Worm (Caenorhabditis elegans): ENCODE results near the gene F16G10.6.

F16G10.6 gene

DNA sequence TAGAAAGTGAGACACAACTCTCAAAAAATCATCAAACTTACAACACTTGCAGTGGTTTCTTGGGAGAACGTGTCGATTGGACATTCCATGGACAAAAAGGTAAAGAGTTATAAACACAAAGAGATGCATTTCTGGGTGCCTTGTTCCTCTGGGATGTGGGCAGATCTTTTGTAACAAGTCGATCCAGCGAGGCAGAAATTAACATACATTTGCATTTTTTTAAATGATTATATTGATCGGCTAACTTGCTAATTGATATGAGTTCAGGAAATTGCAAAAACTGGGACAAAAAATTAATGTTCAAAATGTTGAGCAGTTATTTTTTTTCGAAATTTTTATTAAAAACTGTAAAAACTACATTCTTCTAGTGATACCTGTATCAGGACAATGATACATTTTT is at the start of gene F16G10.6:
Gene F16G10.6, minus strand, starts transcription at position 101 of the 400 bp plus-strand sequence.
- TF ChIP-seq cog-1 (tag; optimal IDR thresholded peaks at IDR 0.05) (no peak), tab-1 (GFP tag; IDR thresholded peaks at IDR 0.05) (no peak), flt-1 (GFP tag; IDR thresholded peaks at IDR 0.05) (no peak), ztf-23 (GFP tag; IDR thresholded peaks at IDR 0.05) (no peak), ztf-29 (GFP tag; IDR thresholded peaks at IDR 0.05) (no peak), med-1 (GFP tag; optimal IDR thresholded peaks at IDR 0.05; ENCODE audit: insufficient read depth) (no peak), klf-2 (GFP tag; conservative IDR thresholded peaks at IDR 0.05) (no peak), ref-1 (GFP tag; conservative IDR thresholded peaks at IDR 0.05) (no peak), T22C8.4 (GFP tag; IDR thresholded peaks at IDR 0.05) (no peak)

ce11 chrII:2422427-2422826 is 44.8 kb upstream of the F16G10.6 start:
- TF ChIP-seq klf-2 (GFP tag; conservative IDR thresholded peaks at IDR 0.05) (no peak), tab-1 (GFP tag; IDR thresholded peaks at IDR 0.05) (no peak), med-1 (GFP tag; optimal IDR thresholded peaks at IDR 0.05; ENCODE audit: insufficient read depth) (no peak), T22C8.4 (GFP tag; IDR thresholded peaks at IDR 0.05) (no peak), ztf-23 (GFP tag; IDR thresholded peaks at IDR 0.05) (no peak), cog-1 (tag; optimal IDR thresholded peaks at IDR 0.05) (no peak), flt-1 (GFP tag; IDR thresholded peaks at IDR 0.05) (no peak), ref-1 (GFP tag; conservative IDR thresholded peaks at IDR 0.05) (no peak), ztf-29 (GFP tag; IDR thresholded peaks at IDR 0.05) (no peak)

DNA sequence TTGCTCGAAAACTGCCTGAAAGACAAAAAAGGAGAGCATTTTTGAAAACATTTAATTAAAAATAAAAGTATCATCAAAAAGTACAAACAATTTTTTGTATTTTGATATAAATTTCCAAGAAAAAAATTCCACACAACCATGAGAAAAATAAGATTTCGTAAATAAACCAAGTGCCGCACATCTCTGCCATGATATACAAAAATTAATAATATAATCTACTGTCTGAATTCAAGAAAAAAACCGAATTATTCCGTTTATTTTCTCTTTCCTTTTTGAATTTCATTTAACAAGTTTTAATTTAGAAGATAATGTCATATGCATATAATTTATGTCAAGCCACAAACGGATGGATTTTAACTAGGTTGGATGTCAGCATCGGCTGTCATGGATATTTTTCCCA is 44.3 kb upstream of the F16G10.6 start, which contains the start of gene F42G2.2:
Gene F42G2.2, plus strand, starts transcription at position 301 of the 400 bp plus-strand sequence.
- no peak for TF ChIP-seq med-1 (GFP tag; optimal IDR thresholded peaks at IDR 0.05; ENCODE audit: insufficient read depth)
- no peak for TF ChIP-seq ztf-23 (GFP tag; IDR thresholded peaks at IDR 0.05)
- TF ChIP-seq tab-1 (GFP tag; IDR thresholded peaks at IDR 0.05) = no peak
- no peak for TF ChIP-seq T22C8.4 (GFP tag; IDR thresholded peaks at IDR 0.05)
- no peak for TF ChIP-seq klf-2 (GFP tag; conservative IDR thresholded peaks at IDR 0.05)
- no peak for TF ChIP-seq cog-1 (tag; optimal IDR thresholded peaks at IDR 0.05)
- no peak for TF ChIP-seq ztf-29 (GFP tag; IDR thresholded peaks at IDR 0.05)
- no peak for TF ChIP-seq flt-1 (GFP tag; IDR thresholded peaks at IDR 0.05)
- TF ChIP-seq ref-1 (GFP tag; conservative IDR thresholded peaks at IDR 0.05) = no peak

- TF ChIP-seq flt-1 (GFP tag; IDR thresholded peaks at IDR 0.05) (no peak), ref-1 (GFP tag; conservative IDR thresholded peaks at IDR 0.05) (no peak), tab-1 (GFP tag; IDR thresholded peaks at IDR 0.05) (no peak), T22C8.4 (GFP tag; IDR thresholded peaks at IDR 0.05) (no peak), ztf-29 (GFP tag; IDR thresholded peaks at IDR 0.05) (no peak)
Observed at ce11 chrII:2421185-2421584, 43.5 kb upstream of the F16G10.6 start.

ce11 chrII:2420685-2421084 is 43.0 kb upstream of the F16G10.6 start:
- no peak for TF ChIP-seq T22C8.4 (GFP tag; IDR thresholded peaks at IDR 0.05)
- TF ChIP-seq ztf-29 (GFP tag; IDR thresholded peaks at IDR 0.05) = no peak
- no peak for TF ChIP-seq cog-1 (tag; optimal IDR thresholded peaks at IDR 0.05)
- no peak for TF ChIP-seq ztf-23 (GFP tag; IDR thresholded peaks at IDR 0.05)
- no peak for TF ChIP-seq klf-2 (GFP tag; conservative IDR thresholded peaks at IDR 0.05)
- TF ChIP-seq med-1 (GFP tag; optimal IDR thresholded peaks at IDR 0.05; ENCODE audit: insufficient read depth) = no peak
- no peak for TF ChIP-seq tab-1 (GFP tag; IDR thresholded peaks at IDR 0.05)
- TF ChIP-seq ref-1 (GFP tag; conservative IDR thresholded peaks at IDR 0.05) = no peak
- no peak for TF ChIP-seq flt-1 (GFP tag; IDR thresholded peaks at IDR 0.05)

ce11 chrII:2418836-2419235 is 41.2 kb upstream of the F16G10.6 start, which contains the start of gene fbxc-20:
TSS of gene fbxc-20 (plus strand) at chrII:2419136.
- TF ChIP-seq med-1 (GFP tag; optimal IDR thresholded peaks at IDR 0.05; ENCODE audit: insufficient read depth) = no peak
- no peak for TF ChIP-seq tab-1 (GFP tag; IDR thresholded peaks at IDR 0.05)
- no peak for TF ChIP-seq klf-2 (GFP tag; conservative IDR thresholded peaks at IDR 0.05)
- TF ChIP-seq ztf-29 (GFP tag; IDR thresholded peaks at IDR 0.05) = no peak
- no peak for TF ChIP-seq ref-1 (GFP tag; conservative IDR thresholded peaks at IDR 0.05)
- TF ChIP-seq flt-1 (GFP tag; IDR thresholded peaks at IDR 0.05) = no peak
- no peak for TF ChIP-seq T22C8.4 (GFP tag; IDR thresholded peaks at IDR 0.05)
- TF ChIP-seq cog-1 (tag; optimal IDR thresholded peaks at IDR 0.05) = no peak
- TF ChIP-seq ztf-23 (GFP tag; IDR thresholded peaks at IDR 0.05) = no peak

- TF ChIP-seq cog-1 (tag; optimal IDR thresholded peaks at IDR 0.05) (no peak), ztf-23 (GFP tag; IDR thresholded peaks at IDR 0.05) (no peak), ztf-29 (GFP tag; IDR thresholded peaks at IDR 0.05) (no peak), flt-1 (GFP tag; IDR thresholded peaks at IDR 0.05) (no peak)
Observed at ce11 chrII:2417889-2418288, 40.2 kb upstream of the F16G10.6 start, which contains the start of the genes F42G2.5 and F42G2.7. TSS of gene F42G2.5 (minus strand) at chrII:2417989. TSS of gene F42G2.7 (plus strand) at chrII:2418158.

DNA sequence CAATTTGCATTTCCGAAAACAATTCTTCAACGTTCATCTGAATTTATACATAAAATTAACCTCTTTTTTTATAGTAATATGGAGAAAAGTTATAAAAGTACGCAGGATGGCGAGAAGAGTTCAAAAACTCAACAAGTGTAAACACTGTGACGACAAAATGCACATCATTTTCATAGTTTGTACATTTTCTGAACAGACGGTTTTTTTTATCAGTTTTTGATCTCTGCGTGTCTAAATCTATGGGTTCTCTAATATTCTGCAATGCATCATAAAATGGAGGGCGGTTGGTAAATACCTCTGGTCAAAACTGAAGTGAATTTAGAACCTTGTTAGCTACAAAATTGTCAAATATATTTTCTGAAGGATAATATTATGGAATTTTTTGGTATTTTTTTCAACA is 37.8 kb upstream of the F16G10.6 start, which contains the start of gene fbxa-4:
Gene fbxa-4, minus strand, starts transcription at position 93 of the 400 bp plus-strand sequence.
- no peak for TF ChIP-seq ref-1 (GFP tag; conservative IDR thresholded peaks at IDR 0.05)

- no peak for TF ChIP-seq ztf-23 (GFP tag; IDR thresholded peaks at IDR 0.05)
- TF ChIP-seq cog-1 (tag; optimal IDR thresholded peaks at IDR 0.05) = no peak
- no peak for TF ChIP-seq klf-2 (GFP tag; conservative IDR thresholded peaks at IDR 0.05)
- no peak for TF ChIP-seq T22C8.4 (GFP tag; IDR thresholded peaks at IDR 0.05)
- TF ChIP-seq flt-1 (GFP tag; IDR thresholded peaks at IDR 0.05) = no peak
- TF ChIP-seq tab-1 (GFP tag; IDR thresholded peaks at IDR 0.05) = no peak
- TF ChIP-seq ref-1 (GFP tag; conservative IDR thresholded peaks at IDR 0.05) = no peak
- TF ChIP-seq ztf-29 (GFP tag; IDR thresholded peaks at IDR 0.05) = no peak
- TF ChIP-seq med-1 (GFP tag; optimal IDR thresholded peaks at IDR 0.05; ENCODE audit: insufficient read depth) = no peak
Observed at ce11 chrII:2412649-2413048, 35.0 kb upstream of the F16G10.6 start, which contains the start of gene fbxa-182. TSS of gene fbxa-182 (minus strand) at chrII:2412749.

DNA sequence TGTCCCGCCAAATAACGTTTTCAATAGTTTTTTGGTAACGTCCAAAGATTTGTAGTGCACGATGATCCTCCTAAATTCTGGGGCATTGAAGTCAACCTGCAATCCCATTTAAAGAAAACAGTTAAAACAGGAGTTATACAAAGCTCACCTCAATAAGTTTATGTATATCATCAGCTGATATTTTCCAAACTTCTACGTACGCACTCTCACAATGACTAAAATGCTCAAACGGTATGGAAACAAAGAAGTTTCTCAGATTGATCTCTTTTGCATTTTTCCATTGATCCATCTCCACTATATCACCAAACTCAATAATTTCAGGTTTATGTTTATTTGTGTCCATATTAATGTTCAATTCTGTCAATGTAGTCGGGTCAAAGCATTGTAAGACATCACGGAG is 33.9 kb upstream of the F16G10.6 start:
- TF ChIP-seq klf-2 (GFP tag; conservative IDR thresholded peaks at IDR 0.05) (no peak), med-1 (GFP tag; optimal IDR thresholded peaks at IDR 0.05; ENCODE audit: insufficient read depth) (no peak), T22C8.4 (GFP tag; IDR thresholded peaks at IDR 0.05) (no peak), cog-1 (tag; optimal IDR thresholded peaks at IDR 0.05) (no peak), ztf-23 (GFP tag; IDR thresholded peaks at IDR 0.05) (no peak), ref-1 (GFP tag; conservative IDR thresholded peaks at IDR 0.05) (no peak), ztf-29 (GFP tag; IDR thresholded peaks at IDR 0.05) (no peak), tab-1 (GFP tag; IDR thresholded peaks at IDR 0.05) (no peak), flt-1 (GFP tag; IDR thresholded peaks at IDR 0.05) (no peak)
